Worm (Caenorhabditis elegans) whole organism, late embryonic: Measurements from ENCODE around the gene C06C3.12.

Source experiments
- ama-1 ChIP-seq: fragments of 150-350 bp; optimal IDR thresholded peaks from 2 replicates; lab custom pipeline; 2014
- ceh-22 ChIP-seq: sonication (generic microtip); optimal IDR thresholded peaks from 2 replicates; lab custom pipeline; 2017; ENCODE audit warnings: missing biosample characterization, missing genetic modification characterization
- ceh-6 ChIP-seq: fragments of 200-800 bp; sonication (Bioruptor generic); optimal IDR thresholded peaks from 2 replicates; lab custom pipeline; 2018; ENCODE audit warnings: mild to moderate bottlenecking, missing genetic modification characterization, missing compliant biosample characterization
- eyg-1 ChIP-seq: sonication (generic microtip); optimal IDR thresholded peaks from 2 replicates; lab custom pipeline; 2016; ENCODE audit warnings: missing genotype, missing genetic modification characterization, missing compliant biosample characterization
- fkh-10 ChIP-seq: fragments of 150-350 bp; optimal IDR thresholded peaks from 2 replicates; lab custom pipeline; 2014; ENCODE audit warnings: missing biosample characterization, missing genetic modification reagents, missing genetic modification characterization
- lim-6 ChIP-seq: sonication (generic microtip); optimal IDR thresholded peaks from 2 replicates; lab custom pipeline; 2016; ENCODE audit warnings: missing genetic modification characterization, missing compliant biosample characterization
- nfya-1 ChIP-seq: sonication (generic microtip); optimal IDR thresholded peaks from 2 replicates; lab custom pipeline; 2017; ENCODE audit warnings: missing genetic modification characterization, mild to moderate bottlenecking, missing compliant biosample characterization, antibody characterized with exemption, moderate library complexity
- pqm-1 ChIP-seq: sonication (generic microtip); optimal IDR thresholded peaks from 2 replicates; lab custom pipeline; 2016; ENCODE audit warnings: missing genetic modification characterization, missing compliant biosample characterization
- sdc-2 ChIP-seq: sonication (generic microtip); optimal IDR thresholded peaks from 2 replicates; lab custom pipeline; 2016; ENCODE audit warnings: missing genotype, missing genetic modification characterization, missing compliant biosample characterization
- syd-9 ChIP-seq: sonication (generic microtip); optimal IDR thresholded peaks from 2 replicates; lab custom pipeline; 2016; ENCODE audit warnings: mild to moderate bottlenecking, missing genetic modification characterization, moderate library complexity, missing compliant biosample characterization
- unc-3 ChIP-seq, 2 experiments: fragments of 200-800 bp in 1 of 2; sonication (Bioruptor generic) in 1 of 2; sonication (generic microtip) in 1 of 2; conservative IDR thresholded peaks in 1 of 2; optimal IDR thresholded peaks in 1 of 2; 2 replicates each; pipeline versions ENCODE4 v1.3.6 to Lab custom; 2016 to 2022; ENCODE audit warnings: missing compliant biosample characterization in 2 of 2, missing genetic modification characterization in 2 of 2, missing genetic modification reagents in 1 of 2

DNA sequence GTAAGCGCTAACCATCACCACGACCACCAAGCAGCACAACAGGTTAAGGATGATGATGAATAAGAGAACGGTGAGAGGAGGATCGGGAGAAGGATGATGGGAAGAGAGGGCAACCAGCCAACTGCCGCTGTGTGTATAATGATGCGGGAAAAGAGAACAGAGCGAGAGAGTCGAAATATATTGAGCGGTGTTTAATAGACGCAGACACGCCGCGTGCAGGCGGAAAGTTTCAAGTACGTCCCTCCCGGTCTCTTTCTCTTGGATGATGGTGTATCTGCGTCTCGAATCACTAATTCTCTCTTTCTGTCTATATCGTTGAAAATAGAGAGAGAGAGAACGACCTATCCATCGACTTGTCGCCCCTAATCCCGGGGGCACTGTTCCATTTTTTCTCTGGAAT, 18.2 kb upstream of the C06C3.12 start:
- TF ChIP-seq syd-9 (tag; lab: Kevin White, UChicago), result no peak
- 0 out of 2 replicates have a peak, but pooled peaks have one; percentile 18 for TF ChIP-seq unc-3 (GFP tag; conservative IDR thresholded peaks at IDR 0.05; lab: Robert Waterston, UW)
- no peak for TF ChIP-seq unc-3 (tag; optimal IDR thresholded peaks at IDR 0.05; lab: Kevin White, UChicago)
- no peak for TF ChIP-seq sdc-2 (tag; lab: Kevin White, UChicago)
- TF ChIP-seq fkh-10 (GFP tag; lab: Kevin White, UChicago), result no peak
- peak; percentile 12 for TF ChIP-seq ceh-22 (tag; lab: Kevin White, UChicago)
- peak; percentile 69 for TF ChIP-seq nfya-1 (tag; lab: Kevin White, UChicago)
- no peak for TF ChIP-seq pqm-1
- no peak for TF ChIP-seq ceh-6 (GFP tag; lab: Kevin White, UChicago)
- TF ChIP-seq ama-1 (lab: Kevin White, UChicago), result no peak
- TF ChIP-seq eyg-1 (tag; lab: Kevin White, UChicago), result no peak
- no peak for TF ChIP-seq lim-6 (tag; lab: Kevin White, UChicago)
